Worm (Caenorhabditis elegans) whole organism, L1 larva: ENCODE results near the gene C10A4.13.

ENCODE experiments used
- efl-1 ChIP-seq, 4 experiments: fragments of 150-350 bp; optimal IDR thresholded peaks in 3 of 4; peaks in 1 of 4; 1 replicate in 1 of 4; 2 replicates in 3 of 4; lab custom pipeline; 2014; ENCODE audit warnings: missing biosample characterization in 2 of 4, missing genetic modification characterization in 2 of 4, missing genetic modification reagents in 2 of 4
- elt-3 ChIP-seq, 6 experiments: fragments of 150-350 bp in 1 of 6; sonication (generic microtip); optimal IDR thresholded peaks; 2 replicates each; lab custom pipeline; 2017 to 2018; ENCODE audit warnings: missing biosample characterization in 6 of 6, missing genetic modification characterization in 6 of 6, inconsistent platforms in 1 of 6
- hpl-2 ChIP-seq: fragments of 150-350 bp; optimal IDR thresholded peaks from 2 replicates; lab custom pipeline; 2014; ENCODE audit warnings: missing biosample characterization, missing genetic modification reagents, missing genetic modification characterization
- lin-39 ChIP-seq: fragments of 150-350 bp; optimal IDR thresholded peaks from 2 replicates; lab custom pipeline; 2014; ENCODE audit warnings: missing biosample characterization, missing genetic modification reagents, missing genetic modification characterization
- nhr-237 ChIP-seq: fragments of 150-350 bp; optimal IDR thresholded peaks from 2 replicates; lab custom pipeline; 2014; ENCODE audit warnings: missing biosample characterization, missing genetic modification characterization
- nhr-84 ChIP-seq: sonication (generic microtip); optimal IDR thresholded peaks from 2 replicates; lab custom pipeline; 2017; ENCODE audit warnings: missing biosample characterization, missing genetic modification characterization
- unc-130 ChIP-seq: fragments of 150-350 bp; optimal IDR thresholded peaks from 2 replicates; lab custom pipeline; 2017; ENCODE audit warnings: missing biosample characterization, missing genetic modification characterization, inconsistent platforms

- TF ChIP-seq hpl-2 (GFP tag; lab: Kevin White, UChicago) (no peak), unc-130 (tag; lab: Kevin White, UChicago) (no peak), efl-1 (optimal IDR thresholded peaks at IDR 0.05; lab: Kevin White, UChicago) (no peak), efl-1 (GFP tag; optimal IDR thresholded peaks at IDR 0.05 in 1 of 2; lab: Kevin White, UChicago) (no peak), lin-39 (tag; lab: Kevin White, UChicago) (no peak), elt-3 (tag; optimal IDR thresholded peaks at IDR 0.05; lab: Kevin White, UChicago) (no peak), nhr-84 (tag; lab: Kevin White, UChicago) (no peak), nhr-237 (tag; lab: Kevin White, UChicago) (no peak)
Measured at ce11 chrX:7369770-7370169, 28.1 kb downstream of the C10A4.13 start.
